Fruit fly (Drosophila melanogaster) whole organism, embryonic: Measurements from ENCODE around the gene Ddc.

Source experiments
- CG12219 ChIP-seq: fragments of 200-800 bp; sonication (Bioruptor generic); optimal IDR thresholded peaks from 3 replicates; lab custom pipeline; 2018; ENCODE audit warnings: missing biosample characterization, mild to moderate bottlenecking, missing genetic modification characterization
- CG12659 ChIP-seq: fragments of 200-800 bp; sonication (Bioruptor generic); optimal IDR thresholded peaks from 3 replicates; lab custom pipeline; 2017; ENCODE audit warnings: mild to moderate bottlenecking, missing biosample characterization, missing genetic modification reagents, missing genetic modification characterization
- CG14441 ChIP-seq: fragments of 200-800 bp; sonication (Bioruptor generic); IDR thresholded peaks from 2 replicates; pipeline ENCODE4 v1.3.6; 2022; ENCODE audit warnings: missing biosample characterization, missing genetic modification characterization
- CG15073 ChIP-seq: fragments of 200-800 bp; sonication (Bioruptor generic); optimal IDR thresholded peaks from 2 replicates; lab custom pipeline; 2016; ENCODE audit warnings: missing biosample characterization, missing genetic modification characterization
- CG15479 ChIP-seq: fragments of 200-800 bp; sonication (Bioruptor generic); optimal IDR thresholded peaks from 3 replicates; lab custom pipeline; 2019; ENCODE audit warnings: missing biosample characterization, mild to moderate bottlenecking, missing genetic modification characterization, moderate library complexity
- CG16779 ChIP-seq: fragments of 200-800 bp; sonication (Bioruptor generic); IDR thresholded peaks from 2 replicates; pipeline ENCODE4 v1.3.6; 2022; ENCODE audit warnings: missing biosample characterization, missing genetic modification characterization
- CG17359 ChIP-seq: fragments of 200-800 bp; sonication (Bioruptor generic); optimal IDR thresholded peaks from 3 replicates; lab custom pipeline; 2018; ENCODE audit warnings: missing biosample characterization, mild to moderate bottlenecking, missing genetic modification characterization, moderate library complexity
- CG18262 ChIP-seq: fragments of 200-800 bp; optimal IDR thresholded peaks from 3 replicates; lab custom pipeline; 2019; ENCODE audit warnings: missing biosample characterization, mild to moderate bottlenecking, missing genetic modification characterization, moderate library complexity
- CG2199 ChIP-seq: fragments of 200-800 bp; sonication (Bioruptor generic); IDR thresholded peaks from 3 replicates; pipeline ENCODE4 v1.3.6; 2022; ENCODE audit warnings: missing biosample characterization, missing genetic modification characterization
- CG31388 ChIP-seq: fragments of 200-800 bp; sonication (Bioruptor generic); optimal IDR thresholded peaks from 2 replicates; lab custom pipeline; 2016; ENCODE audit warnings: missing biosample characterization, missing genetic modification characterization
- CG3995 ChIP-seq: fragments of 200-800 bp; sonication (Bioruptor generic); optimal IDR thresholded peaks from 3 replicates; lab custom pipeline; 2016; ENCODE audit warnings: missing biosample characterization, missing genetic modification characterization
- CG6254 ChIP-seq: fragments of 200-800 bp; sonication (Bioruptor generic); optimal IDR thresholded peaks from 3 replicates; lab custom pipeline; 2017; ENCODE audit warnings: mild to moderate bottlenecking, missing biosample characterization, missing genetic modification reagents, missing genetic modification characterization
- CG8478 ChIP-seq: fragments of >200 bp; optimal IDR thresholded peaks from 2 replicates; lab custom pipeline; 2018
- CG9797 ChIP-seq: fragments of 200-800 bp; sonication (Bioruptor generic); optimal IDR thresholded peaks from 3 replicates; lab custom pipeline; 2018; ENCODE audit warnings: missing biosample characterization, mild to moderate bottlenecking, missing genetic modification characterization
- D ChIP-seq, 2 experiments: fragments of 200-800 bp in 1 of 2; fragments of >200 bp in 1 of 2; sonication (Bioruptor generic) in 1 of 2; optimal IDR thresholded peaks; 2 replicates in 1 of 2; 3 replicates in 1 of 2; lab custom pipeline; 2017; ENCODE audit warnings: mild to moderate bottlenecking in 1 of 2, missing biosample characterization in 1 of 2, missing genetic modification characterization in 1 of 2, missing genetic modification reagents in 1 of 2
- Drgx ChIP-seq: fragments of 200-800 bp; sonication (Bioruptor generic); IDR thresholded peaks from 2 replicates; pipeline ENCODE4 v1.3.6; 2022; ENCODE audit warnings: missing biosample characterization, missing genetic modification characterization
- Lhr ChIP-seq: fragments of 200-800 bp; sonication (Bioruptor generic); optimal IDR thresholded peaks from 3 replicates; lab custom pipeline; 2017; ENCODE audit warnings: mild to moderate bottlenecking, missing biosample characterization, missing genetic modification reagents, missing genetic modification characterization
- Lpt ChIP-seq: fragments of >200 bp; optimal IDR thresholded peaks from 2 replicates; lab custom pipeline; 2018; ENCODE audit warnings: missing biosample characterization, missing genetic modification characterization
- Med ChIP-seq: fragments of 200-800 bp; sonication (Bioruptor generic); peaks from one replicate; lab custom pipeline; 2016; ENCODE audit warnings: missing biosample characterization, missing genetic modification characterization, mild to moderate bottlenecking, inconsistent platforms, moderate library complexity
- Rfx ChIP-seq: fragments of 200-800 bp; sonication (Bioruptor generic); IDR thresholded peaks from 2 replicates; pipeline ENCODE4 v1.3.6; 2022; ENCODE audit warnings: missing biosample characterization, missing genetic modification characterization
- Scr ChIP-seq: fragments of 200-800 bp; sonication (Bioruptor generic); IDR thresholded peaks from 2 replicates; pipeline ENCODE4 v1.3.6; 2022; ENCODE audit warnings: missing biosample characterization, missing genetic modification characterization; ENCODE audit not compliant: partially characterized antibody
- Usf ChIP-seq: fragments of 200-800 bp; sonication (Bioruptor generic); optimal IDR thresholded peaks from 2 replicates; lab custom pipeline; 2017; ENCODE audit warnings: missing genotype, missing biosample characterization, missing genetic modification characterization
- bsh ChIP-seq, 2 experiments: fragments of 200-800 bp; sonication (Bioruptor generic); optimal IDR thresholded peaks; 2 replicates each; lab custom pipeline; 2017 to 2018; ENCODE audit warnings: mild to moderate bottlenecking in 2 of 2, missing biosample characterization in 2 of 2, missing genetic modification characterization in 2 of 2, moderate library complexity in 1 of 2
- cad ChIP-seq: fragments of >200 bp; optimal IDR thresholded peaks from 2 replicates; lab custom pipeline; 2017; ENCODE audit warnings: missing biosample characterization, missing genetic modification characterization
- cg ChIP-seq: fragments of 200-800 bp; sonication (Bioruptor generic); optimal IDR thresholded peaks from 3 replicates; lab custom pipeline; 2019; ENCODE audit warnings: missing biosample characterization, mild to moderate bottlenecking, missing genetic modification characterization, moderate library complexity
- corto ChIP-seq: fragments of 200-800 bp; sonication (Bioruptor generic); optimal IDR thresholded peaks from 2 replicates; lab custom pipeline; 2016; ENCODE audit warnings: missing biosample characterization, mild to moderate bottlenecking, missing genetic modification characterization, moderate library complexity
- dan ChIP-seq: fragments of 200-800 bp; sonication (Bioruptor generic); IDR thresholded peaks from 2 replicates; pipeline ENCODE4 v1.3.6; 2022; ENCODE audit warnings: missing biosample characterization, missing genetic modification characterization
- danr ChIP-seq: fragments of 200-800 bp; sonication (Bioruptor generic); IDR thresholded peaks from 2 replicates; pipeline ENCODE4 v1.3.6; 2022; ENCODE audit warnings: missing biosample characterization, missing genetic modification characterization
- dmrt11E ChIP-seq: fragments of 200-800 bp; sonication (Bioruptor generic); optimal IDR thresholded peaks from 3 replicates; lab custom pipeline; 2018; ENCODE audit warnings: missing biosample characterization, mild to moderate bottlenecking, missing genetic modification characterization, moderate library complexity
- dmrt99B ChIP-seq: fragments of 200-800 bp; sonication (Bioruptor generic); optimal IDR thresholded peaks from 2 replicates; lab custom pipeline; 2018; ENCODE audit warnings: missing biosample characterization, mild to moderate bottlenecking, missing genetic modification characterization, moderate library complexity
- emc ChIP-seq: fragments of 200-800 bp; sonication (Bioruptor generic); optimal IDR thresholded peaks from 2 replicates; lab custom pipeline; 2016; ENCODE audit warnings: missing biosample characterization, missing genetic modification characterization
- grau ChIP-seq: fragments of 200-800 bp; optimal IDR thresholded peaks from 3 replicates; lab custom pipeline; 2019; ENCODE audit warnings: missing biosample characterization, mild to moderate bottlenecking, missing genetic modification characterization, moderate library complexity
- lbe ChIP-seq: fragments of 200-800 bp; sonication (Bioruptor generic); optimal IDR thresholded peaks from 2 replicates; lab custom pipeline; 2016; ENCODE audit warnings: missing biosample characterization, mild to moderate bottlenecking, missing genetic modification characterization
- onecut ChIP-seq: fragments of 200-800 bp; sonication (Bioruptor generic); IDR thresholded peaks from 2 replicates; pipeline ENCODE4 v1.3.6; 2022; ENCODE audit warnings: missing biosample characterization, missing genetic modification characterization
- pan ChIP-seq, 4 experiments: fragments of >200 bp in 3 of 4; fragments of 200-800 bp in 1 of 4; sonication (Bioruptor generic) in 1 of 4; optimal IDR thresholded peaks in 3 of 4; IDR thresholded peaks in 1 of 4; 2 replicates each; pipeline versions ENCODE4 v1.3.6 to Lab custom; 2017 to 2022; ENCODE audit warnings: missing biosample characterization in 2 of 4, missing genetic modification characterization in 2 of 4, mixed read lengths in 1 of 4
- pfk ChIP-seq: fragments of 200-800 bp; sonication (Bioruptor generic); optimal IDR thresholded peaks from 2 replicates; lab custom pipeline; 2018; ENCODE audit warnings: missing biosample characterization, mild to moderate bottlenecking, missing genetic modification characterization, moderate library complexity
- ranshi ChIP-seq: fragments of 200-800 bp; sonication (Bioruptor generic); IDR thresholded peaks from 2 replicates; pipeline ENCODE4 v1.3.6; 2022; ENCODE audit warnings: missing biosample characterization, missing genetic modification characterization
- salm ChIP-seq: fragments of 200-800 bp; sonication (Bioruptor generic); optimal IDR thresholded peaks from 2 replicates; lab custom pipeline; 2018; ENCODE audit warnings: missing biosample characterization, mild to moderate bottlenecking, missing genetic modification characterization
- sens ChIP-seq: fragments of 200-800 bp; sonication (Bioruptor generic); peaks from one replicate; lab custom pipeline; 2016; ENCODE audit warnings: missing biosample characterization, missing genetic modification characterization
- tio ChIP-seq: fragments of 200-800 bp; sonication (Bioruptor generic); optimal IDR thresholded peaks from 2 replicates; lab custom pipeline; 2017; ENCODE audit warnings: missing biosample characterization, missing genetic modification characterization, inconsistent platforms
- tll ChIP-seq, 2 experiments: fragments of 200-800 bp in 1 of 2; fragments of >200 bp in 1 of 2; sonication (Bioruptor generic) in 1 of 2; optimal IDR thresholded peaks; 2 replicates each; lab custom pipeline; 2017 to 2019; ENCODE audit warnings: missing biosample characterization in 2 of 2, missing genetic modification characterization in 2 of 2, mild to moderate bottlenecking in 1 of 2, moderate library complexity in 1 of 2
- yki ChIP-seq: fragments of >200 bp; optimal IDR thresholded peaks from 3 replicates; lab custom pipeline; 2018

Gene Ddc

dm6 chr2L:19163143-19163974 lies 43.3 kb upstream of the Ddc start (continued):
- TF ChIP-seq CG17359 (tag; lab: Kevin White, UChicago) (no peak), Scr (GFP tag; lab: Robert Waterston, UW) (no peak)

DNA sequence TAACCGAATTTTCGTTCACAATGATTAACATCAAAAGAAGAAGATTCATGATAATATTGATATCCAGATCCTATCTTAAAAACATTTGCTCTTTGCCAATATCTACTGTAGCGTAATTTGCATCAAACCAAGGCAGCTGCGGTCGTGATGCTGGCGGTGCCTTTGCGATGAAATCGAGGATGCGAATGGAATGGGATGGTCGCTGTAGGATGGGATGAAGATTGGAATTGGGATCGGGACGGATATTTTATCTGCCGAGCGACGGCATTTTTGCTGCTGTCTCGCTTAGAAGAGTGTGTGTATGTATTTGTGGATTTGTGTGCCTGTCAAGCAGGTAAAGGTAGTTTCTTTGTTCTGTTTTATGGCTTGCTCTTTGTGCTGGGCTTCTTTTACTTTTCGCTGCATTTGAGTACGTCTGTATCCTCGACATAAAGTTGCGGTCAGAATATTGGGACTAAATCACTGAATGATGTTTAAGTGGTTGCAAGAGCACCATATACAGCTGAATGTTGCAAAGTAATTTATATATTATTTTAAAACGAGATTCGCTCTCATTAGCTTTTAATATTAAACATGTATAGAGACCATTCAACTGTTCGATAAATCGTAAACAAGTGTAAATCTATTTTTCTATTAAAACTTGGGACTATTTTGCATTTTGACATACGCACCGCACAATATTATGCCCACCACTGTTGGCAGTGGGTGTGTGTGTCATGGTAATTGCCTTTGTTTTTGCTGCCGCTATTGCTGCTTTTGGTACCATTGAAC lies 42.4 kb upstream of the Ddc start:
- TF ChIP-seq CG6254 (peak; percentile 7), Rfx (GFP tag; lab: Robert Waterston, UW) (0 out of 2 replicates have a peak, but pooled peaks have one; percentile 4), pfk (GFP tag; lab: Kevin White, UChicago) (peak; percentile 69), CG2199 (GFP tag; lab: Robert Waterston, UW) (peak; percentile 55; the same call in 2 of the 3 replicates), CG16779 (no peak), Usf (no peak), grau (tag; lab: Kevin White, UChicago) (peak; percentile 17), sens (GFP tag; lab: Kevin White, UChicago) (peak; percentile 53), corto (GFP tag; lab: Kevin White, UChicago) (peak; percentile 48), lbe (GFP tag; lab: Kevin White, UChicago) (peak; percentile 46), pan (optimal IDR thresholded peaks at IDR 0.05; lab: Kevin White, UChicago) (no peak), pan (GFP tag; optimal IDR thresholded peaks at IDR 0.05 in 1 of 2, IDR thresholded peaks at IDR 0.05 in 1 of 2) (peak in 1 of 2 experiments; percentile 12), tll (GFP tag; optimal IDR thresholded peaks at IDR 0.05; lab: Kevin White, UChicago) (peak in 1 of 2 experiments; percentile 37), CG12659 (no peak), cad (GFP tag; lab: Kevin White, UChicago) (peak; percentile 82), CG15479 (GFP tag; lab: Kevin White, UChicago) (peak; percentile 96), CG15073 (GFP tag; lab: Kevin White, UChicago) (peak; percentile 94), CG18262 (tag; lab: Kevin White, UChicago) (peak; percentile 16), dmrt11E (tag; lab: Kevin White, UChicago) (no peak), D (optimal IDR thresholded peaks at IDR 0.05; lab: Kevin White, UChicago) (peak; percentile 27), D (GFP tag; optimal IDR thresholded peaks at IDR 0.05; lab: Kevin White, UChicago) (no peak)

- peak; percentile 87 for TF ChIP-seq pfk (GFP tag; lab: Kevin White, UChicago)
- no peak for TF ChIP-seq dmrt99B (tag; lab: Kevin White, UChicago)
- TF ChIP-seq ranshi = no peak
- peak; percentile 47 for TF ChIP-seq Drgx (GFP tag; lab: Robert Waterston, UW)
- no peak for TF ChIP-seq emc (GFP tag; lab: Kevin White, UChicago)
- TF ChIP-seq CG8478 (lab: Kevin White, UChicago) = peak; percentile 42
- no peak for TF ChIP-seq tio (GFP tag; lab: Kevin White, UChicago)
- peak; percentile 98 for TF ChIP-seq CG15073 (GFP tag; lab: Kevin White, UChicago)
- no peak for TF ChIP-seq CG31388 (GFP tag; lab: Kevin White, UChicago)
- TF ChIP-seq CG12219 (GFP tag; lab: Kevin White, UChicago) = no peak
- TF ChIP-seq danr = no peak
- peak; percentile 89 for TF ChIP-seq CG15479 (GFP tag; lab: Kevin White, UChicago)
- peak; percentile 13 for TF ChIP-seq Med
- no peak for TF ChIP-seq yki
- TF ChIP-seq CG9797 (GFP tag; lab: Kevin White, UChicago) = no peak
- no peak for TF ChIP-seq dan (GFP tag; lab: Robert Waterston, UW)
- no peak for TF ChIP-seq cad (GFP tag; lab: Kevin White, UChicago)
- no peak for TF ChIP-seq CG3995 (GFP tag; lab: Kevin White, UChicago)
- TF ChIP-seq bsh (GFP tag; optimal IDR thresholded peaks at IDR 0.05; lab: Kevin White, UChicago) = peak in 1 of 2 experiments; percentile 94
- TF ChIP-seq Lhr = no peak
- no peak for TF ChIP-seq salm (tag; lab: Kevin White, UChicago)
- peak; percentile 21 for TF ChIP-seq cg (GFP tag; lab: Kevin White, UChicago)
- TF ChIP-seq onecut = no peak
- TF ChIP-seq Lpt = no peak
- no peak for TF ChIP-seq CG14441 (GFP tag; lab: Robert Waterston, UW)
Measured at dm6 chr2L:19161307-19161999, 41.3 kb upstream of the Ddc start.
